Worm (Caenorhabditis elegans) whole organism, L2 larva: ENCODE measurements around the gene nspc-9.

Experiments
- ZK546.5 ChIP-seq: sonication (generic microtip); optimal IDR thresholded peaks from 2 replicates; lab custom pipeline; 2017; ENCODE audit warnings: missing biosample characterization, missing genetic modification characterization
- nhr-11 ChIP-seq: fragments of 150-350 bp; optimal IDR thresholded peaks from 2 replicates; lab custom pipeline; 2014; ENCODE audit warnings: missing biosample characterization, missing genetic modification characterization
- zag-1 ChIP-seq: fragments of 150-350 bp; optimal IDR thresholded peaks from 2 replicates; lab custom pipeline; 2014; ENCODE audit warnings: missing biosample characterization, missing genetic modification characterization

ce11 chrX:12315268-12315667, 27.9 kb downstream of the nspc-9 start, which contains the start of gene xtr-2:
- no peak for TF ChIP-seq nhr-11 (tag; lab: Kevin White, UChicago)
- no peak for TF ChIP-seq ZK546.5 (tag; lab: Kevin White, UChicago)
- no peak for TF ChIP-seq zag-1 (tag; lab: Kevin White, UChicago)
